Fruit fly (Drosophila melanogaster): ENCODE results near the gene CG33710.

DNA sequence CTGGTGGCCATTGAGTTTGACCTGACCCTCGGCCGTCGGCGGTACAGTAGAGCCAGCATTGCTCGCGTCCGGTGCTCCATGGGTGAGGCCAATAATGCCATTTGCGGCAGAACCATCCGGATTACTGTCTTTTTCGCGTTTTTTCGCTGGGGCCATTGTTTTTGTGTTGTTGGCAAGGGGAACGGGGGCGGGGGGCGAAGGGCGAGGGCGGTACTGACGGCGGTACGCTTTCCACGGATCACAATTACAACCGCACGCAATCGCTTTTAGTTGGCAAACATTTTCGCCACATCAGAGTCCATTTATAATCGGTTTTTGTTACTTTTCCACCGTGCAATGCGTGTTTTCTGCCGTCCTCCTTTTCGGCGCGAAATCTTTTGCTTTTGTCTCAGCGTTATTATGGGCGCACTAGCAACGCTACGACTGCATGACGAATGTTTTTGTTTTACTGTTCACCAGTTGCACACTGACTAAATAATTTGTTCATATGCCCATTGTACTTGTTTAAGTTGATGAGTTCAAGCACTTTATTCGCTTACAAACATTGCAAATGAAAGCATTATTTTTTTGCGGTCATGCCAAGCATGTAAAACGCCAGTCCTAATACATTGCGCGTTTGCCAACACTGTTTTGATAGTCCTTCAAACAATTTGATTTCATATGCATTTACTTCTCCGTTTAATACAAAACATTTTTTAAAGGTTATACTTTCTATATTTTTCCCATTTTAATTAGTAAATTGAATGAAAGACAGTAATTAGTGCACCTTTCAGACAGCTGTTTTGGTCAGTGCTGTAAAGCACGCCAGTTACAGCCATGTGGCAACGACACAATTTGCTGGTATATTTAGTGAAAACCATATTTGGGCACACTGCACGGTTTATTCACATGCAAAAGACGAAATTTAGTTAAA is 29.5 kb downstream of the CG33710 start, which contains the start of gene Pfdn6:
- no peak for TF ChIP-seq EcR (GFP tag; optimal IDR thresholded peaks at IDR 0.05)
- no peak for TF ChIP-seq pan (optimal IDR thresholded peaks at IDR 0.05)
